Fruit fly (Drosophila melanogaster): ENCODE results near the gene Ge-1.

Gene Ge-1

DNA sequence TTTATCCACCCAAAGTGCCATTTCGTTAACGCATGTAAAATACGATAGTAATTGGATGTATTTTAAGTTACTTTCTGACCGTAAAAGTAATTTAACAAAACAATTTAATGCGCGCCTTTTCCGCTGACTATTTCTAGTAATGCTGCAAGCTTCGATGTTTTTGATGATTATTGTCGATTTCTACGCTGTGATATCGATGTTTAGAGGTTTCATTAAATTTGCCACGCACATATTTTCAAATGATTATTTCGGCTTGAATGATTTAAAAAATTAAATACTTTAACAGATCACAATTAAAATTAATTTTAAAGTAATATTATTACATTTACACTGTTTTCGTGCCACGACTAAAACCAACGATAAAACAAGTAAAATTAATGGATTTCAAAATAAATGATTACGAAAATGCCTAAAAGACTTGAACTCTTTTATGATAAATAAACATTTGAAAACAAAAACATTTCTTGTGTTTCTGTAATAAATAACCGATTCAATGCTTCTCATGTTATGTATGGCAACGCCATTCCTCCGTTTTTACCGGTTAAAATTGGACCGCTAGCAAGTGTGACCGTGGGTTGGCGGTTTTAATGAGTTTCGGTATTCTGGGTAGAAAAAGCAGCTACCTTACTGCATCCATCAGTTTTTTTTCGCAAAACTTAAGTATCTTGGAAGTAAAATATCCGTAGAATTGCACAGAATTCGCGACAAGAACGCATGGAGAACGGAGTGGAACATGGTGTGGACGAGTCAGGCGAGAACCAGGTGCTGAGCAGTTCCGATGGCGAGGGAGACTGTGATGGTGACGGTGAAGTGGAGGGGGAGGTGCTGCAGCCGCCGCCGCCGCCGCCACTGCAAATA, 29.7 kb upstream of the Ge-1 start, which contains the start of the genes RfC38 and CG4751 (continued):
- peak; percentile 41; the same call in 1 of the 3 replicates for TF ChIP-seq zen2 (GFP tag; IDR thresholded peaks at IDR 0.05; ENCODE audit: partially characterized antibody)
- TF ChIP-seq caup (GFP tag; optimal IDR thresholded peaks at IDR 0.05; ENCODE audit: severe bottlenecking) = no peak
- peak; percentile 73 for TF ChIP-seq bbx (GFP tag; IDR thresholded peaks at IDR 0.05; ENCODE audit: partially characterized antibody)
- no peak for TF ChIP-seq H2.0 (GFP tag; IDR thresholded peaks at IDR 0.05)
- TF ChIP-seq Fer3 (tag; optimal IDR thresholded peaks at IDR 0.05) = peak; percentile 19
- peak; percentile 57; the same call in 1 of the 3 replicates for TF ChIP-seq vnd (GFP tag; IDR thresholded peaks at IDR 0.05; ENCODE audit: partially characterized antibody)
- TF ChIP-seq jumu (GFP tag; optimal IDR thresholded peaks at IDR 0.05) = no peak
- TF ChIP-seq CG12236 (GFP tag; optimal IDR thresholded peaks at IDR 0.05) = no peak
- no peak for TF ChIP-seq tll (GFP tag; optimal IDR thresholded peaks at IDR 0.05)
- TF ChIP-seq CG5245 (GFP tag; optimal IDR thresholded peaks at IDR 0.05) = no peak
- no peak for TF ChIP-seq dimm (GFP tag; IDR thresholded peaks at IDR 0.05)
- TF ChIP-seq CG4404 (GFP tag; IDR thresholded peaks at IDR 0.05) = no peak
- TF ChIP-seq slbo (GFP tag; IDR thresholded peaks at IDR 0.05) = 0 out of 2 replicates have a peak, but pooled peaks have one; percentile 6
- no peak for TF ChIP-seq CG32772 (GFP tag; IDR thresholded peaks at IDR 0.05)
- no peak for TF ChIP-seq CG43689 (GFP tag; IDR thresholded peaks at IDR 0.05)
- TF ChIP-seq phol (tag; optimal IDR thresholded peaks at IDR 0.05) = peak; percentile 39
- no peak for TF ChIP-seq bcd (GFP tag; optimal IDR thresholded peaks at IDR 0.05)
- TF ChIP-seq CG8924 (tag; optimal IDR thresholded peaks at IDR 0.05) = peak; percentile 1
- TF ChIP-seq stc (GFP tag; IDR thresholded peaks at IDR 0.05) = no peak
- peak; percentile 79 for TF ChIP-seq pzg (GFP tag; optimal IDR thresholded peaks at IDR 0.05)
- no peak for TF ChIP-seq fd64A (GFP tag; optimal IDR thresholded peaks at IDR 0.05)
- no peak for TF ChIP-seq toy (GFP tag; IDR thresholded peaks at IDR 0.05)
- TF ChIP-seq gem (tag; optimal IDR thresholded peaks at IDR 0.05) = no peak
- no peak for TF ChIP-seq corto (GFP tag; optimal IDR thresholded peaks at IDR 0.05)
- TF ChIP-seq Sox102F (GFP tag; optimal IDR thresholded peaks at IDR 0.05) = no peak
- TF ChIP-seq ash1 (GFP tag; optimal IDR thresholded peaks at IDR 0.05) = no peak
- TF ChIP-seq D19B (GFP tag; optimal IDR thresholded peaks at IDR 0.05) = no peak
- no peak for TF ChIP-seq mld (GFP tag; IDR thresholded peaks at IDR 0.05; ENCODE audit: partially characterized antibody)
- TF ChIP-seq CG9797 (GFP tag; optimal IDR thresholded peaks at IDR 0.05) = peak; percentile 87
- TF ChIP-seq CG15696 (tag; optimal IDR thresholded peaks at IDR 0.05) = no peak
- TF ChIP-seq CG4707 (GFP tag; optimal IDR thresholded peaks at IDR 0.05) = no peak
- TF ChIP-seq lola (GFP tag; optimal IDR thresholded peaks at IDR 0.05) = peak in 1 of 3 experiments; percentile 0
- no peak for TF ChIP-seq her (GFP tag; optimal IDR thresholded peaks at IDR 0.05)
- no peak for TF ChIP-seq Awh (GFP tag; IDR thresholded peaks at IDR 0.05)
- no peak for TF ChIP-seq CG6254 (GFP tag; optimal IDR thresholded peaks at IDR 0.05)
- no peak for TF ChIP-seq NC2α (GFP tag; optimal IDR thresholded peaks at IDR 0.05)
- TF ChIP-seq Opbp (GFP tag; IDR thresholded peaks at IDR 0.05; ENCODE audit: partially characterized antibody) = peak; percentile 43; the same call in 2 of the 3 replicates
- no peak for TF ChIP-seq croc (GFP tag; conservative IDR thresholded peaks at IDR 0.05)
- no peak for TF ChIP-seq D (optimal IDR thresholded peaks at IDR 0.05)
- TF ChIP-seq D (GFP tag; optimal IDR thresholded peaks at IDR 0.05) = no peak
- no peak for TF ChIP-seq Ssrp (tag; optimal IDR thresholded peaks at IDR 0.05)
- no peak for TF ChIP-seq HLH54F (GFP tag; optimal IDR thresholded peaks at IDR 0.05)
- no peak for TF ChIP-seq Sox100B (GFP tag; optimal IDR thresholded peaks at IDR 0.05)
- TF ChIP-seq Sry-δ (GFP tag; optimal IDR thresholded peaks at IDR 0.05) = peak; percentile 48
- no peak for TF ChIP-seq MTF-1 (GFP tag; optimal IDR thresholded peaks at IDR 0.05; ENCODE audit: borderline replicate concordance)
- TF ChIP-seq Dll (GFP tag; IDR thresholded peaks at IDR 0.05; ENCODE audit: partially characterized antibody) = peak; percentile 84
- TF ChIP-seq trem (tag; optimal IDR thresholded peaks at IDR 0.05) = peak; percentile 67

Data from whole organism, embryonic.